Fruit fly (Drosophila melanogaster): ENCODE data around the gene CG2701.

CG2701 gene

dm6 chrX:2757400-2757799 lies 37.3 kb upstream of the CG2701 start (continued):
- TF ChIP-seq CG14965 (GFP tag; optimal IDR thresholded peaks at IDR 0.05; ENCODE audit: borderline replicate concordance) = no peak
- no peak for TF ChIP-seq CG33213 (GFP tag; optimal IDR thresholded peaks at IDR 0.05)
- TF ChIP-seq pho (GFP tag; optimal IDR thresholded peaks at IDR 0.05) = no peak
- TF ChIP-seq CG6254 (GFP tag; optimal IDR thresholded peaks at IDR 0.05) = no peak
- no peak for TF ChIP-seq CG9437 (GFP tag; optimal IDR thresholded peaks at IDR 0.05)
- TF ChIP-seq CG11695 (GFP tag; IDR thresholded peaks at IDR 0.05) = no peak
- peak; percentile 45; the same call in 1 of the 2 replicates for TF ChIP-seq sisA (GFP tag; IDR thresholded peaks at IDR 0.05)
- no peak for TF ChIP-seq CG5245 (GFP tag; optimal IDR thresholded peaks at IDR 0.05)
- no peak for TF ChIP-seq schlank (tag; optimal IDR thresholded peaks at IDR 0.05)
- no peak for TF ChIP-seq so (GFP tag; IDR thresholded peaks at IDR 0.05)
- TF ChIP-seq CG2116 (GFP tag; optimal IDR thresholded peaks at IDR 0.05) = no peak
- TF ChIP-seq CG13424 (tag; optimal IDR thresholded peaks at IDR 0.05) = peak; percentile 10
- no peak for TF ChIP-seq Lim3 (GFP tag; IDR thresholded peaks at IDR 0.05)
- peak; percentile 67 for TF ChIP-seq sens (GFP tag)
- TF ChIP-seq Hsf (GFP tag; optimal IDR thresholded peaks at IDR 0.05) = peak; percentile 21
- TF ChIP-seq Asciz (GFP tag; optimal IDR thresholded peaks at IDR 0.05) = no peak
- TF ChIP-seq CG17385 (GFP tag; optimal IDR thresholded peaks at IDR 0.05) = peak; percentile 17
- no peak for TF ChIP-seq unc-4 (GFP tag; IDR thresholded peaks at IDR 0.05; ENCODE audit: partially characterized antibody)
- TF ChIP-seq Poxn (GFP tag; IDR thresholded peaks at IDR 0.05) = no peak
- no peak for TF ChIP-seq CG11247 (GFP tag; IDR thresholded peaks at IDR 0.05)
- no peak for TF ChIP-seq gsb-n (tag; optimal IDR thresholded peaks at IDR 0.05)
- no peak for TF ChIP-seq Bgb (GFP tag; IDR thresholded peaks at IDR 0.05; ENCODE audit: partially characterized antibody)
- TF ChIP-seq crc (GFP tag; optimal IDR thresholded peaks at IDR 0.05) = no peak
- TF ChIP-seq aop (GFP tag; IDR thresholded peaks at IDR 0.05) = no peak
- TF ChIP-seq Abd-B (GFP tag; optimal IDR thresholded peaks at IDR 0.05) = no peak
- TF ChIP-seq CG30403 (GFP tag; optimal IDR thresholded peaks at IDR 0.05) = peak; percentile 1
- no peak for TF ChIP-seq CG7556 (GFP tag; optimal IDR thresholded peaks at IDR 0.05)
- no peak for TF ChIP-seq CG11560 (tag; IDR thresholded peaks at IDR 0.05)
- TF ChIP-seq CG15479 (GFP tag; optimal IDR thresholded peaks at IDR 0.05) = no peak
- TF ChIP-seq trh (GFP tag; optimal IDR thresholded peaks at IDR 0.05) = no peak
- no peak for TF ChIP-seq Hey (tag; optimal IDR thresholded peaks at IDR 0.05)
- TF ChIP-seq CG18011 (GFP tag; optimal IDR thresholded peaks at IDR 0.05) = no peak
- no peak for TF ChIP-seq maf-S (GFP tag; optimal IDR thresholded peaks at IDR 0.05)
- TF ChIP-seq CG7987 (GFP tag; optimal IDR thresholded peaks at IDR 0.05) = no peak
- no peak for TF ChIP-seq CG4360 (GFP tag; IDR thresholded peaks at IDR 0.05)
- TF ChIP-seq CG15073 (GFP tag; optimal IDR thresholded peaks at IDR 0.05) = no peak
- TF ChIP-seq hb (GFP tag; IDR thresholded peaks at IDR 0.05; ENCODE audit: partially characterized antibody) = no peak
- no peak for TF ChIP-seq pan (optimal IDR thresholded peaks at IDR 0.05)
- no peak for TF ChIP-seq pan (GFP tag; optimal IDR thresholded peaks at IDR 0.05 in 1 of 2, IDR thresholded peaks at IDR 0.05 in 1 of 2)
- no peak for TF ChIP-seq CG7357 (GFP tag; IDR thresholded peaks at IDR 0.05)
- no peak for TF ChIP-seq HLHmδ (GFP tag; optimal IDR thresholded peaks at IDR 0.05)
- no peak for TF ChIP-seq CG14860 (GFP tag; IDR thresholded peaks at IDR 0.05; ENCODE audit: partially characterized antibody)
- TF ChIP-seq Neu2 (GFP tag; optimal IDR thresholded peaks at IDR 0.05; ENCODE audit: borderline replicate concordance) = no peak
- no peak for TF ChIP-seq CG2199 (GFP tag; IDR thresholded peaks at IDR 0.05)
- peak; percentile 21; the same call in 1 of the 3 replicates for TF ChIP-seq tgo (GFP tag; IDR thresholded peaks at IDR 0.05)
- TF ChIP-seq pita (GFP tag; optimal IDR thresholded peaks at IDR 0.05) = no peak
- no peak for TF ChIP-seq CG1602 (GFP tag; optimal IDR thresholded peaks at IDR 0.05)
- TF ChIP-seq Bdp1 (GFP tag; optimal IDR thresholded peaks at IDR 0.05) = no peak
- TF ChIP-seq corto (GFP tag; optimal IDR thresholded peaks at IDR 0.05) = no peak
- TF ChIP-seq row (GFP tag; IDR thresholded peaks at IDR 0.05) = peak; percentile 56
- no peak for TF ChIP-seq CG17568 (GFP tag; optimal IDR thresholded peaks at IDR 0.05)
- TF ChIP-seq gcm (GFP tag; optimal IDR thresholded peaks at IDR 0.05) = no peak

Measured in whole organism, embryonic.